Comparison of ENCODE assay signal across 2 worm cellular contexts in genomic region chrII:9416381-9417276, ce11.
TF ChIP-seq lines count a peak whose summit lies in the region.

Gene gss-1 (minus strand): TSS chrII:9416431.
Gene chch-3 (plus strand): TSS chrII:9417013.

TF ChIP-seq in whole organism, L1 larva, 84 proteins besides CTCF, POLR2A, EP300 and RAD21 (continued from another document):
- TF ChIP-seq lin-13 (GFP tag; optimal IDR thresholded peaks at IDR 0.05; lab: Kevin White, UChicago) (peak; percentile 42), lin-35 (GFP tag; optimal IDR thresholded peaks at IDR 0.05; lab: Kevin White, UChicago) (peak; percentile 75 to 81), nhr-71 (tag; optimal IDR thresholded peaks at IDR 0.05; lab: Kevin White, UChicago) (peak; percentile 80), nhr-237 (tag; optimal IDR thresholded peaks at IDR 0.05; lab: Kevin White, UChicago) (no peak), nhr-47 (tag; optimal IDR thresholded peaks at IDR 0.05; lab: Kevin White, UChicago) (peak; percentile 74), zip-4 (GFP tag; optimal IDR thresholded peaks at IDR 0.05; lab: Kevin White, UChicago) (no peak), unc-130 (tag; optimal IDR thresholded peaks at IDR 0.05; lab: Kevin White, UChicago) (peak; percentile 39), tbx-2 (tag; optimal IDR thresholded peaks at IDR 0.05; lab: Kevin White, UChicago) (peak; percentile 68), nhr-77 (tag; optimal IDR thresholded peaks at IDR 0.05; lab: Kevin White, UChicago) (peak; percentile 7), mep-1 (tag; optimal IDR thresholded peaks at IDR 0.05; lab: Kevin White, UChicago) (peak; percentile 78), nhr-19 (GFP tag; conservative IDR thresholded peaks at IDR 0.05; lab: Robert Waterston, UW) (peak; percentile 77), sptf-1 (tag; optimal IDR thresholded peaks at IDR 0.05; lab: Kevin White, UChicago) (no peak), snpc-4 (tag; optimal IDR thresholded peaks at IDR 0.05; lab: Kevin White, UChicago) (peak; percentile 46), ama-1 (optimal IDR thresholded peaks at IDR 0.05; lab: Kevin White, UChicago) (no peak), egl-13 (tag; optimal IDR thresholded peaks at IDR 0.05; lab: Kevin White, UChicago) (peak; percentile 33), swsn-7 (tag; optimal IDR thresholded peaks at IDR 0.05; lab: Kevin White, UChicago) (peak; percentile 66), lin-14 (GFP tag; optimal IDR thresholded peaks at IDR 0.05; lab: Kevin White, UChicago) (peak; percentile 81), egl-27 (tag; optimal IDR thresholded peaks at IDR 0.05; lab: Kevin White, UChicago) (no peak), lin-39 (tag; optimal IDR thresholded peaks at IDR 0.05; lab: Kevin White, UChicago) (peak; percentile 49), lsy-2 (tag; optimal IDR thresholded peaks at IDR 0.05; lab: Kevin White, UChicago) (peak; percentile 71 to 84), blmp-1 (tag; optimal IDR thresholded peaks at IDR 0.05; lab: Kevin White, UChicago) (peak; percentile 45), grh-1 (GFP tag; IDR thresholded peaks at IDR 0.05; lab: Robert Waterston, UW) (peak; percentile 49; the same call in 1 of the 2 replicates), snu-23 (GFP tag; optimal IDR thresholded peaks at IDR 0.05; lab: Kevin White, UChicago) (peak; percentile 74), efl-1 (optimal IDR thresholded peaks at IDR 0.05; lab: Kevin White, UChicago) (peak; percentile 68 to 77), efl-1 (GFP tag; optimal IDR thresholded peaks at IDR 0.05 in 1 of 2; lab: Kevin White, UChicago) (peak; percentile 70 to 96), rnt-1 (tag; optimal IDR thresholded peaks at IDR 0.05; lab: Kevin White, UChicago) (peak; percentile 79), elt-2 (tag; optimal IDR thresholded peaks at IDR 0.05; lab: Kevin White, UChicago) (peak; percentile 4), xbp-1 (tag; optimal IDR thresholded peaks at IDR 0.05; lab: Kevin White, UChicago) (peak; percentile 65), fkh-4 (tag; optimal IDR thresholded peaks at IDR 0.05; lab: Kevin White, UChicago; ENCODE audit: borderline replicate concordance) (no peak), ceh-8 (GFP tag; optimal IDR thresholded peaks at IDR 0.05; lab: Kevin White, UChicago) (peak; percentile 24)

TF ChIP-seq in whole organism, L4 larva, 104 proteins besides CTCF, POLR2A, EP300 and RAD21 (continued from another document):
- TF ChIP-seq T20F7.1 (GFP tag; optimal IDR thresholded peaks at IDR 0.05; lab: Kevin White, UChicago) = peak; percentile 71
- TF ChIP-seq hlh-30 (tag; optimal IDR thresholded peaks at IDR 0.05; lab: Kevin White, UChicago; ENCODE audit: insufficient read depth) = peak; percentile 53
- TF ChIP-seq daf-8 (GFP tag; IDR thresholded peaks at IDR 0.05; lab: Robert Waterston, UW) = no peak
- TF ChIP-seq ceh-44 (GFP tag; IDR thresholded peaks at IDR 0.05; lab: Robert Waterston, UW) = no peak
- TF ChIP-seq zag-1 (tag; optimal IDR thresholded peaks at IDR 0.05; lab: Kevin White, UChicago) = no peak
- TF ChIP-seq Y105C5A.15 (GFP tag; IDR thresholded peaks at IDR 0.05; lab: Robert Waterston, UW) = no peak
- TF ChIP-seq nhr-77 (tag; optimal IDR thresholded peaks at IDR 0.05; lab: Kevin White, UChicago) = peak; percentile 64
- no peak for TF ChIP-seq snpc-4 (tag; optimal IDR thresholded peaks at IDR 0.05; lab: Kevin White, UChicago)
- TF ChIP-seq fkh-10 (GFP tag; optimal IDR thresholded peaks at IDR 0.05; lab: Kevin White, UChicago) = peak; percentile 18
- TF ChIP-seq dve-1 (tag; optimal IDR thresholded peaks at IDR 0.05; lab: Kevin White, UChicago; ENCODE audit: insufficient read depth) = peak; percentile 69
- peak; percentile 24 for TF ChIP-seq F37D6.2 (tag; optimal IDR thresholded peaks at IDR 0.05; lab: Kevin White, UChicago)
- peak; percentile 93 for TF ChIP-seq aha-1 (tag; lab: Kevin White, UChicago)
- peak in 1 of 2 experiments; percentile 48 for TF ChIP-seq hif-1 (tag; optimal IDR thresholded peaks at IDR 0.05; lab: Kevin White, UChicago)
- peak; percentile 33; the same call in 1 of the 2 replicates for TF ChIP-seq pha-4 (GFP tag; IDR thresholded peaks at IDR 0.05; lab: Robert Waterston, UW)
- peak; percentile 56 for TF ChIP-seq pha-4 (tag; optimal IDR thresholded peaks at IDR 0.05; lab: Kevin White, UChicago)
- TF ChIP-seq nhr-6 (tag; optimal IDR thresholded peaks at IDR 0.05; lab: Kevin White, UChicago) = peak; percentile 35
